Worm (Caenorhabditis elegans): ENCODE measurements around the gene catp-2.

Gene catp-2

ce11 chrV:4963606-4964005 lies 29.1 kb downstream of the catp-2 start:
- no peak for TF ChIP-seq unc-62 (GFP tag; optimal IDR thresholded peaks at IDR 0.05)

- TF ChIP-seq unc-62 (GFP tag; optimal IDR thresholded peaks at IDR 0.05) = no peak
Observed at ce11 chrV:4964020-4964635, 29.6 kb downstream of the catp-2 start.

ce11 chrV:4964671-4965420 lies 30.3 kb downstream of the catp-2 start:
- no peak for TF ChIP-seq unc-62 (GFP tag; optimal IDR thresholded peaks at IDR 0.05)

- no peak for TF ChIP-seq unc-62 (GFP tag; optimal IDR thresholded peaks at IDR 0.05)
Observed at ce11 chrV:4965790-4966189, 31.3 kb downstream of the catp-2 start.

- TF ChIP-seq unc-62 (GFP tag; optimal IDR thresholded peaks at IDR 0.05) = no peak
Observed at ce11 chrV:4967238-4967637, 32.7 kb downstream of the catp-2 start.

ce11 chrV:4968775-4969174 lies 34.3 kb downstream of the catp-2 start:
- no peak for TF ChIP-seq unc-62 (GFP tag; optimal IDR thresholded peaks at IDR 0.05)

ce11 chrV:4969503-4969902 lies 35.0 kb downstream of the catp-2 start:
- no peak for TF ChIP-seq unc-62 (GFP tag; optimal IDR thresholded peaks at IDR 0.05)

- TF ChIP-seq unc-62 (GFP tag; optimal IDR thresholded peaks at IDR 0.05) = no peak
Observed at ce11 chrV:4972943-4973342, 38.4 kb downstream of the catp-2 start, which contains the start of gene srsx-9. Gene srsx-9, minus strand, starts transcription at chrV:4973043.

- TF ChIP-seq unc-62 (GFP tag; optimal IDR thresholded peaks at IDR 0.05) = no peak
Observed at ce11 chrV:4974677-4975076, 40.2 kb downstream of the catp-2 start, which contains the start of gene srsx-10. Gene srsx-10, minus strand, starts transcription at chrV:4974777.

ce11 chrV:4975140-4975539 lies 40.6 kb downstream of the catp-2 start, which contains the start of gene F26G5.1:
Gene F26G5.1, plus strand, starts transcription at chrV:4975478.
- TF ChIP-seq unc-62 (GFP tag; optimal IDR thresholded peaks at IDR 0.05) = no peak

- no peak for TF ChIP-seq unc-62 (GFP tag; optimal IDR thresholded peaks at IDR 0.05)
Observed at ce11 chrV:4977539-4977938, 43.0 kb downstream of the catp-2 start.

ce11 chrV:4979060-4979459 lies 44.6 kb downstream of the catp-2 start, which contains the start of gene srsx-11:
Gene srsx-11, minus strand, starts transcription at chrV:4979160.
- TF ChIP-seq unc-62 (GFP tag; optimal IDR thresholded peaks at IDR 0.05) = no peak

- no peak for TF ChIP-seq unc-62 (GFP tag; optimal IDR thresholded peaks at IDR 0.05)
Observed at ce11 chrV:4980094-4980493, 45.6 kb downstream of the catp-2 start.

- no peak for TF ChIP-seq unc-62 (GFP tag; optimal IDR thresholded peaks at IDR 0.05)
Observed at ce11 chrV:4980873-4981272, 46.4 kb downstream of the catp-2 start, which contains the start of gene srsx-12. Gene srsx-12, minus strand, starts transcription at chrV:4980973.

- no peak for TF ChIP-seq unc-62 (GFP tag; optimal IDR thresholded peaks at IDR 0.05)
Observed at ce11 chrV:4983091-4983490, 48.6 kb downstream of the catp-2 start, which contains the start of gene srsx-13. Gene srsx-13, minus strand, starts transcription at chrV:4983191.

ce11 chrV:4987097-4987496 lies 52.6 kb downstream of the catp-2 start, which contains the start of gene ncx-8:
Gene ncx-8, minus strand, starts transcription at chrV:4987197.
- no peak for TF ChIP-seq unc-62 (GFP tag; optimal IDR thresholded peaks at IDR 0.05)

All from whole organism, dauer.